Fruit fly (Drosophila melanogaster): Measurements from ENCODE around the gene polybromo.

polybromo gene

DNA sequence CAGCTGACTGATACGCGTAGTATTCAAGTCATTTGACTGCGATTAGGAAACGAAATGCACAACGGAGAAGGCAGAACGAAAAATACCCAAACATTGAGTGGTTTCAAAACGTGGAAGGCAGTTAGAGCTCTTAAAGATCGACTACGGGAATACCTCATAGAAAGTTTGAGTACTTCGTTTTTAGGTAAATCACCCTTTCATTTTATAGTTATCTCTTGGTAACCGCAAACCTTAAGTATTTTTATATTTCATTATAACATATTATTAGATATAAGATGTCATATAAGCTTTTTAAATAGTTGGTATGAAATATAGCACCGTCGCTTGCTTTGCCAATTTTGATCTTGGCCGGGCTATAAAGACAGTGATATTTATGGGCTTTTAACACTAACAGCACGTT lies 40.1 kb upstream of the polybromo start:
- TF ChIP-seq D19B (GFP tag; optimal IDR thresholded peaks at IDR 0.05) = peak; percentile 37
- TF ChIP-seq sens (GFP tag) = peak; percentile 52
- no peak for TF ChIP-seq CG9876 (GFP tag; optimal IDR thresholded peaks at IDR 0.05)
- TF ChIP-seq D19A (tag; optimal IDR thresholded peaks at IDR 0.05) = peak; percentile 4
- TF ChIP-seq dmrt11E (tag; optimal IDR thresholded peaks at IDR 0.05) = peak; percentile 2
- peak; percentile 30 for TF ChIP-seq gem (tag; optimal IDR thresholded peaks at IDR 0.05)
- TF ChIP-seq CG14441 (GFP tag; IDR thresholded peaks at IDR 0.05) = no peak

DNA sequence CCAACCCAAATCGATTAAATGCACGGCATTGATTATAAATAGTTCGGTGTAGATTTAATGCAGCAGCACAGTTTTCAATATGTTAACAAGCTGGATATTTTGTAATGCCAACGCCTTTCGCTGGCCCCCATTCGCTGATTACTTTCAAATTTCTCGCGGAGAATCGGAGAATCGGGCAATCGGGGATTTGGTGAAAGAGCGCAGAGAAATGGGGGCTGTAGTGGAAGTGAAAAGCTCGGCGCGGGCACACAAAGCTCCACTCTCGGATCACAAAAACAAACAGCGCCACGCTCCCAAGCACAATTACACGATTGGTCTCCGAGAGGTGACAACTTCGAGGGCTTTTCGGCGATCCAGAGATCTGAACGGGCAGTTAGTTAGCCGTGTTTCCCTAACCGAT lies 36.6 kb upstream of the polybromo start, which contains the start of gene Esp:
Gene Esp (plus strand): TSS at position 301 of the 400 bp plus-strand sequence.
- TF ChIP-seq CG10959 (GFP tag; IDR thresholded peaks at IDR 0.05) (no peak), Opbp (GFP tag; IDR thresholded peaks at IDR 0.05; ENCODE audit: partially characterized antibody) (0 out of 3 replicates have a peak, but pooled peaks have one; percentile 7), sens (GFP tag) (peak; percentile 39), Deaf1 (tag; optimal IDR thresholded peaks at IDR 0.05) (peak; percentile 53), HLH54F (GFP tag; optimal IDR thresholded peaks at IDR 0.05) (no peak), kay (GFP tag; optimal IDR thresholded peaks at IDR 0.05) (no peak), tll (GFP tag; optimal IDR thresholded peaks at IDR 0.05) (no peak), Hmr (GFP tag; optimal IDR thresholded peaks at IDR 0.05) (no peak), Trl (optimal IDR thresholded peaks at IDR 0.05) (peak in 1 of 2 experiments; percentile 19), Trl (GFP tag; optimal IDR thresholded peaks at IDR 0.05) (no peak), Hand (GFP tag; optimal IDR thresholded peaks at IDR 0.05) (no peak), tna (GFP tag; IDR thresholded peaks at IDR 0.05; ENCODE audit: partially characterized antibody) (no peak), CG15479 (GFP tag; optimal IDR thresholded peaks at IDR 0.05) (no peak), Nf-YA (GFP tag; IDR thresholded peaks at IDR 0.05) (no peak), dati (GFP tag; IDR thresholded peaks at IDR 0.05) (no peak), Dek (tag; optimal IDR thresholded peaks at IDR 0.05) (no peak), jigr1 (GFP tag; IDR thresholded peaks at IDR 0.05) (no peak), Ravus (GFP tag; IDR thresholded peaks at IDR 0.05) (no peak), esg (GFP tag; conservative IDR thresholded peaks at IDR 0.05) (no peak)

DNA sequence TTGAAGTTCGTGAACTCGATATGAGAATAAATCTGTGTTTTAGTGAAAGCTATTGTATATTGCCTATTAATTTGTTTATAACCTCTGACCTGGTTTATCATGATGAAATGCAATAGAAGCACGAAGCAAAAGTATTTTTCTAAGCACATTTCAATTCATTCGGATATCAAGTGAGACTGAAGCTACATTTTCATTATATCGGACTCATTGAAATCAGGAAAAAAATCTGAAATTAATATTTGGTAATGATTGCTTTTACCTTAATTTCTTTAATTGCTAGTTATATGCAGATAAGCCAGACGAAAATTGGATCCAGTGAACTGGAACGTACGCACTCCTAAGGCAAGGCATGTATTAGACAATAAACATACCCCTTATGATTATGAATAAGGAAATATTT lies 36.0 kb upstream of the polybromo start, which contains the start of gene CG33658:
Gene CG33658 (minus strand): TSS at position 101 of the 400 bp plus-strand sequence.
- TF ChIP-seq dm (GFP tag; optimal IDR thresholded peaks at IDR 0.05) = no peak

DNA sequence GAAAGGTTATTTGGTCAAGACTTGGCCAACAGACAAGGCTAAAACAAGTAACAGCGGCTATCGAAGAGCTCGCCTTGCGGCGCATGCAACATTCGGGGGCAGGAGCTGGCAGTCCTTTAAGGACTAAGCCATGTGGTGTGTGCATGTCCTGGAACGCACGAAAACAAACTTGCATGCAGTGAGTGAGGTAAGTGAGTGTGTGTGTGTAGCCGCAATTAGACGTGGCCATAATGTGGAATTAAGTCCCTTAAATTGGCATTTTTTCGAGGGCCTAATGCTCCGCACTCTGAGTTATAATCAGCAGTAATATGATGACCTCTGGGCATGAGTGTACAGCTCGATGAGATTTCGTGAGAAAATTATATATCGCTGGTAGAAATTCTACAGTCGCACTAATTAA lies 28.6 kb upstream of the polybromo start, which contains the start of gene sosie:
Gene sosie (plus strand): TSS at position 301 of the 400 bp plus-strand sequence.
- TF ChIP-seq Drgx (GFP tag; IDR thresholded peaks at IDR 0.05) (no peak), CG7745 (tag; optimal IDR thresholded peaks at IDR 0.05) (no peak), bigmax (GFP tag; optimal IDR thresholded peaks at IDR 0.05) (no peak), CG6765 (GFP tag; optimal IDR thresholded peaks at IDR 0.05) (no peak), Six4 (GFP tag; optimal IDR thresholded peaks at IDR 0.05) (no peak), da (GFP tag; optimal IDR thresholded peaks at IDR 0.05) (no peak), CG13287 (GFP tag; IDR thresholded peaks at IDR 0.05; ENCODE audit: partially characterized antibody) (no peak), Tbp (GFP tag; optimal IDR thresholded peaks at IDR 0.05) (no peak), Stat92E (GFP tag; optimal IDR thresholded peaks at IDR 0.05) (no peak), dpn (GFP tag; optimal IDR thresholded peaks at IDR 0.05) (no peak), CG7556 (GFP tag; optimal IDR thresholded peaks at IDR 0.05) (no peak), CG10209 (GFP tag; optimal IDR thresholded peaks at IDR 0.05) (no peak), Awh (GFP tag; IDR thresholded peaks at IDR 0.05) (no peak), schlank (tag; optimal IDR thresholded peaks at IDR 0.05) (no peak), tin (GFP tag; optimal IDR thresholded peaks at IDR 0.05) (no peak), tna (GFP tag; IDR thresholded peaks at IDR 0.05; ENCODE audit: partially characterized antibody) (no peak), CG16863 (GFP tag; optimal IDR thresholded peaks at IDR 0.05) (no peak), Blimp-1 (GFP tag; optimal IDR thresholded peaks at IDR 0.05) (no peak), repo (GFP tag; optimal IDR thresholded peaks at IDR 0.05) (no peak), luna (GFP tag; optimal IDR thresholded peaks at IDR 0.05) (no peak)
